Worm (Caenorhabditis elegans): ENCODE measurements around the gene srt-3.
"Not testable (repeated sequence)": the region's sequence is repeated elsewhere in the genome, so short reads cannot be mapped to it uniquely, and the experiment has no call there.

DNA sequence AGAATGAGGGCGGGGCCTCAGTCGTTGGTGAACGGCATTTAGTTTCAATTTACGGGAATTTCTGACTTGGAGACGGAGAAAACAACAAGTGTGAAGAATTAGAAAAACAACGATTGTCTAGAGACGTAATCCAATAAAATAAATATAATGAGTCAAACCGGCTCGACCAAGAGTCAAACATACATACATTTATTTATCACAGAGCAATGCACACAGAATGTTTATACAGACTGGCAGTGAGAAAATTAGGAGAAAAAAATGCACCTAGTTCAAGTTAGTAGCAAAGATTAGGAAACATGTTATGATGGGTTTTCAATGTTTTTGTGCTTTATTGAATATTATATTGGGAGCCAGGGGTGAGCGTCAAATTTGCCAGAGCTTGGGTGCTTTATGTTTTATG lies 18.7 kb upstream of the srt-3 start, which contains the start of gene srt-20:
- TF ChIP-seq pes-1 (GFP tag; IDR thresholded peaks at IDR 0.05); ama-1 (optimal IDR thresholded peaks at IDR 0.05); ets-7 (tag; optimal IDR thresholded peaks at IDR 0.05); F13C5.2 (tag; optimal IDR thresholded peaks at IDR 0.05); ceh-36 (tag; optimal IDR thresholded peaks at IDR 0.05); flt-1 (GFP tag; IDR thresholded peaks at IDR 0.05); B0310.2 (tag; optimal IDR thresholded peaks at IDR 0.05); hmg-4 (GFP tag; optimal IDR thresholded peaks at IDR 0.05); tbx-11 (GFP tag; IDR thresholded peaks at IDR 0.05); tra-4 (tag; optimal IDR thresholded peaks at IDR 0.05); aly-1 (tag; optimal IDR thresholded peaks at IDR 0.05); hmbx-1 (tag; optimal IDR thresholded peaks at IDR 0.05): not testable (repeated sequence)

All from whole organism, early embryonic.